Worm (Caenorhabditis elegans): ENCODE results near the gene Y57G7A.1.
A peak's percentile ranks its signal among the peaks of the same experiment; 100 is the strongest.

The Y57G7A.1 gene

DNA sequence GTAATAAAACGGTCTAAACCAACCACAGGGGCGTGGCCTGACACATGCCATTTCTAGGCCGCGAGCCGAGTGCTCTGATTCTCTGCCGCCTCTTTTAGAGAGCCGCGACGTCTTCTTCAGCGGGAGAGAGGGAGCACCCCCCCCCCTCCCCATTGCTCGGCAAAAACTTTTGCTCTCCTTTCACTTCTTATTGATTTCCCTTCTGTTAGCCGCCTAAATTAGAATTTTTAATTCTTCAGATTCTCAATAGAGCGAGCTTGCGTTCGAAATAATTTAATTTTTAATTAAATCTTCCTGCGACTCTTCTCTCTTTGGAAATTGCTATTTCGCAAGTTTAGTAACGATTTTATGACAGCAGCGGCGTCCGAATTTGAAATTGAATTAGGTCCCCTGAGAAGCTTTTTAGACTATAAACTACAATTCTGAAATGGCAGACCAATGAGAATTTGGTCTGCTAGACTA lies 25.0 kb downstream of the Y57G7A.1 start (continued):
- TF ChIP-seq hmg-1.2 (GFP tag; IDR thresholded peaks at IDR 0.05) = peak; percentile 44; the same call in 1 of the 2 replicates
- TF ChIP-seq F49E8.2 (tag; optimal IDR thresholded peaks at IDR 0.05; ENCODE audit: insufficient read depth) = no peak
- no peak for TF ChIP-seq sea-2 (GFP tag; IDR thresholded peaks at IDR 0.05)
- TF ChIP-seq zfh-2 (GFP tag; conservative IDR thresholded peaks at IDR 0.05) = peak; percentile 98
- TF ChIP-seq dpff-1 (tag; optimal IDR thresholded peaks at IDR 0.05) = no peak
- TF ChIP-seq F39B2.1 (GFP tag; IDR thresholded peaks at IDR 0.05) = no peak
- no peak for TF ChIP-seq ztf-6 (GFP tag; IDR thresholded peaks at IDR 0.05)
- TF ChIP-seq ceh-79 (tag; optimal IDR thresholded peaks at IDR 0.05) = peak; percentile 61
- no peak for TF ChIP-seq hmg-20 (GFP tag; IDR thresholded peaks at IDR 0.05)
- 0 out of 2 replicates have a peak, but pooled peaks have one; percentile 27 for TF ChIP-seq rcor-1 (GFP tag; IDR thresholded peaks at IDR 0.05)
- TF ChIP-seq Y56A3A.18 (GFP tag; IDR thresholded peaks at IDR 0.05) = no peak
- no peak for TF ChIP-seq sptf-2 (GFP tag; optimal IDR thresholded peaks at IDR 0.05)
- TF ChIP-seq nfya-2 (GFP tag; IDR thresholded peaks at IDR 0.05) = no peak
- TF ChIP-seq ama-1 (optimal IDR thresholded peaks at IDR 0.05) = no peak
- peak in 1 of 2 experiments; percentile 1 for TF ChIP-seq ama-1 (GFP tag; optimal IDR thresholded peaks at IDR 0.05)
- no peak for TF ChIP-seq cebp-2 (GFP tag; IDR thresholded peaks at IDR 0.05)
- no peak for TF ChIP-seq Y67H2A.10 (GFP tag; conservative IDR thresholded peaks at IDR 0.05)
- TF ChIP-seq ekl-4 (GFP tag; IDR thresholded peaks at IDR 0.05) = peak; percentile 76
- TF ChIP-seq dox-1 (GFP tag; IDR thresholded peaks at IDR 0.05) = 0 out of 2 replicates have a peak, but pooled peaks have one; percentile 40
- no peak for TF ChIP-seq madf-8 (GFP tag; conservative IDR thresholded peaks at IDR 0.05)
- no peak for TF ChIP-seq cebp-1 (GFP tag; IDR thresholded peaks at IDR 0.05)
- peak; percentile 74 for TF ChIP-seq cebp-1 (tag; optimal IDR thresholded peaks at IDR 0.05)
- TF ChIP-seq rec-8 (tag; optimal IDR thresholded peaks at IDR 0.05) = no peak
- TF ChIP-seq nhr-80 (tag; optimal IDR thresholded peaks at IDR 0.05) = no peak
- TF ChIP-seq ztf-25 (GFP tag; IDR thresholded peaks at IDR 0.05) = no peak
- TF ChIP-seq F23B12.7 (tag; optimal IDR thresholded peaks at IDR 0.05; ENCODE audit: insufficient read depth) = no peak
- TF ChIP-seq attf-3 (GFP tag; conservative IDR thresholded peaks at IDR 0.05) = no peak
- TF ChIP-seq tlf-1 (GFP tag; optimal IDR thresholded peaks at IDR 0.05) = no peak
- TF ChIP-seq nhr-179 (tag; optimal IDR thresholded peaks at IDR 0.05) = no peak
- no peak for TF ChIP-seq aptf-2 (GFP tag; conservative IDR thresholded peaks at IDR 0.05)
- TF ChIP-seq him-1 (tag; optimal IDR thresholded peaks at IDR 0.05) = no peak
- 0 out of 2 replicates have a peak, but pooled peaks have one; percentile 68 for TF ChIP-seq hsf-1 (GFP tag; IDR thresholded peaks at IDR 0.05)
- no peak for TF ChIP-seq zim-3 (tag; optimal IDR thresholded peaks at IDR 0.05)
- peak; percentile 34 for TF ChIP-seq atf-7 (tag; optimal IDR thresholded peaks at IDR 0.05)
- TF ChIP-seq lsy-27 (tag; optimal IDR thresholded peaks at IDR 0.05; ENCODE audit: borderline replicate concordance, insufficient read depth) = no peak
- TF ChIP-seq lin-54 (GFP tag; optimal IDR thresholded peaks at IDR 0.05) = no peak
- 0 out of 2 replicates have a peak, but pooled peaks have one; percentile 41 for TF ChIP-seq madf-6 (GFP tag; IDR thresholded peaks at IDR 0.05)
- peak; percentile 64 for TF ChIP-seq T26A5.8 (tag; optimal IDR thresholded peaks at IDR 0.05)
- peak; percentile 89 for TF ChIP-seq athp-1 (tag; optimal IDR thresholded peaks at IDR 0.05)
- peak; percentile 40 for TF ChIP-seq lin-40 (tag; optimal IDR thresholded peaks at IDR 0.05)
- no peak for TF ChIP-seq B0035.1 (tag; optimal IDR thresholded peaks at IDR 0.05)
- TF ChIP-seq somi-1 (GFP tag; optimal IDR thresholded peaks at IDR 0.05) = no peak
- TF ChIP-seq tbp1 (GFP tag; optimal IDR thresholded peaks at IDR 0.05) = no peak
- TF ChIP-seq Y95B8A.8 (GFP tag; IDR thresholded peaks at IDR 0.05) = no peak
- TF ChIP-seq F55B11.4 (tag; optimal IDR thresholded peaks at IDR 0.05; ENCODE audit: borderline replicate concordance, insufficient read depth) = no peak
- TF ChIP-seq die-1 (tag; optimal IDR thresholded peaks at IDR 0.05) = no peak
- peak; percentile 40 for TF ChIP-seq repo-1 (tag; optimal IDR thresholded peaks at IDR 0.05)
- no peak for TF ChIP-seq nfya-1 (tag; optimal IDR thresholded peaks at IDR 0.05; ENCODE audit: borderline replicate concordance, insufficient read depth)
- no peak for TF ChIP-seq lsl-1 (GFP tag; optimal IDR thresholded peaks at IDR 0.05)
